Worm (Caenorhabditis elegans) whole organism, L1 larva: ENCODE results near the gene R74.2.
A peak's percentile ranks its signal among the peaks of the same experiment; 100 is the strongest.

ENCODE experiments used
- C04F5.9 ChIP-seq: sonication (generic microtip); optimal IDR thresholded peaks from 2 replicates; lab custom pipeline; 2016; ENCODE audit warnings: missing genetic modification characterization, missing compliant biosample characterization
- C16A3.4 ChIP-seq: fragments of 150-350 bp; optimal IDR thresholded peaks from 2 replicates; lab custom pipeline; 2014; ENCODE audit warnings: missing biosample characterization, missing genetic modification characterization
- C34B4.2 ChIP-seq: sonication (generic microtip); optimal IDR thresholded peaks from 2 replicates; lab custom pipeline; 2017; ENCODE audit warnings: mild to moderate bottlenecking, missing genetic modification characterization, missing compliant biosample characterization
- Y116A8C.19 ChIP-seq: sonication (generic microtip); optimal IDR thresholded peaks from 2 replicates; lab custom pipeline; 2016; ENCODE audit warnings: missing compliant biosample characterization, missing genetic modification characterization, borderline replicate concordance
- aha-1 ChIP-seq: fragments of 150-350 bp; optimal IDR thresholded peaks from 2 replicates; lab custom pipeline; 2014; ENCODE audit warnings: missing biosample characterization, missing genetic modification characterization
- aly-2 ChIP-seq: fragments of 150-350 bp; optimal IDR thresholded peaks from 2 replicates; lab custom pipeline; 2014; ENCODE audit warnings: missing biosample characterization, missing genetic modification characterization
- ama-1 ChIP-seq: fragments of 150-350 bp; optimal IDR thresholded peaks from 2 replicates; lab custom pipeline; 2014
- blmp-1 ChIP-seq: fragments of 150-350 bp; optimal IDR thresholded peaks from 2 replicates; lab custom pipeline; 2014; ENCODE audit warnings: missing biosample characterization, missing genetic modification characterization
- ceh-8 ChIP-seq: fragments of 200-800 bp; sonication (Bioruptor generic); optimal IDR thresholded peaks from 2 replicates; lab custom pipeline; 2018; ENCODE audit warnings: mild to moderate bottlenecking, missing genetic modification characterization, moderate library complexity, missing compliant biosample characterization
- dpl-1 ChIP-seq, 3 experiments: fragments of 150-350 bp in 2 of 3; sonication (generic microtip) in 1 of 3; optimal IDR thresholded peaks; 2 replicates each; lab custom pipeline; 2014 to 2017; ENCODE audit warnings: missing biosample characterization in 3 of 3, missing genetic modification characterization in 3 of 3, missing genetic modification reagents in 3 of 3
- efl-1 ChIP-seq, 4 experiments: fragments of 150-350 bp; optimal IDR thresholded peaks in 3 of 4; peaks in 1 of 4; 1 replicate in 1 of 4; 2 replicates in 3 of 4; lab custom pipeline; 2014; ENCODE audit warnings: missing biosample characterization in 2 of 4, missing genetic modification characterization in 2 of 4, missing genetic modification reagents in 2 of 4
- egl-13 ChIP-seq: sonication (generic microtip); optimal IDR thresholded peaks from 2 replicates; lab custom pipeline; 2016; ENCODE audit warnings: missing genotype, missing genetic modification reagents, missing genetic modification characterization, missing compliant biosample characterization
- elt-2 ChIP-seq: sonication (generic microtip); optimal IDR thresholded peaks from 2 replicates; lab custom pipeline; 2016; ENCODE audit warnings: missing genetic modification characterization, mild to moderate bottlenecking, inconsistent platforms, missing compliant biosample characterization, missing genetic modification reagents
- elt-3 ChIP-seq, 6 experiments: fragments of 150-350 bp in 1 of 6; sonication (generic microtip); optimal IDR thresholded peaks; 2 replicates each; lab custom pipeline; 2017 to 2018; ENCODE audit warnings: missing biosample characterization in 6 of 6, missing genetic modification characterization in 6 of 6, inconsistent platforms in 1 of 6
- ets-5 ChIP-seq: fragments of 200-800 bp; sonication (Bioruptor generic); IDR thresholded peaks from 2 replicates; pipeline ENCODE4 v1.3.6; 2022; ENCODE audit warnings: missing genetic modification characterization, missing compliant biosample characterization
- hlh-17 ChIP-seq: fragments of 200-800 bp; sonication (Bioruptor generic); optimal IDR thresholded peaks from 2 replicates; lab custom pipeline; 2018; ENCODE audit warnings: missing genetic modification characterization, mild to moderate bottlenecking, missing compliant biosample characterization, moderate library complexity, borderline replicate concordance
- lin-13 ChIP-seq: fragments of 150-350 bp; optimal IDR thresholded peaks from 2 replicates; lab custom pipeline; 2014; ENCODE audit warnings: missing biosample characterization, missing genetic modification reagents, missing genetic modification characterization
- lin-35 ChIP-seq, 2 experiments: fragments of 150-350 bp; optimal IDR thresholded peaks; 2 replicates each; lab custom pipeline; 2014; ENCODE audit warnings: missing biosample characterization in 2 of 2, missing genetic modification characterization in 2 of 2, missing genetic modification reagents in 2 of 2
- lir-3 ChIP-seq: sonication (generic microtip); optimal IDR thresholded peaks from 2 replicates; lab custom pipeline; 2016; ENCODE audit warnings: mild to moderate bottlenecking, missing genetic modification characterization, moderate library complexity, missing compliant biosample characterization; ENCODE audit not compliant: poor library complexity
- lsy-2 ChIP-seq, 2 experiments: fragments of 150-350 bp; optimal IDR thresholded peaks; 2 replicates each; lab custom pipeline; 2014; ENCODE audit warnings: missing biosample characterization in 2 of 2, missing genetic modification characterization in 2 of 2
- mab-9 ChIP-seq: fragments of 200-800 bp; sonication (Bioruptor generic); IDR thresholded peaks from 2 replicates; pipeline ENCODE4 v1.3.6; 2022; ENCODE audit warnings: missing genetic modification reagents, missing genetic modification characterization, missing compliant biosample characterization
- mdl-1 ChIP-seq, 2 experiments: fragments of 150-350 bp; optimal IDR thresholded peaks; 2 replicates each; lab custom pipeline; 2014 to 2017; ENCODE audit warnings: missing biosample characterization in 2 of 2, missing genetic modification characterization in 2 of 2, inconsistent platforms in 1 of 2
- nhr-20 ChIP-seq: sonication (generic microtip); optimal IDR thresholded peaks from 2 replicates; lab custom pipeline; 2016; ENCODE audit warnings: mild to moderate bottlenecking, missing genetic modification characterization, missing compliant biosample characterization
- nhr-71 ChIP-seq: sonication (generic microtip); optimal IDR thresholded peaks from 2 replicates; lab custom pipeline; 2016; ENCODE audit warnings: mild to moderate bottlenecking, missing genetic modification characterization, moderate library complexity, missing compliant biosample characterization
- nhr-77 ChIP-seq: fragments of 150-350 bp; optimal IDR thresholded peaks from 2 replicates; lab custom pipeline; 2014; ENCODE audit warnings: missing biosample characterization, missing genetic modification characterization
- nhr-85 ChIP-seq: sonication (generic microtip); peaks from one replicate; lab custom pipeline; 2016; ENCODE audit warnings: missing genetic modification characterization, inconsistent platforms, missing compliant biosample characterization
- nhr-90 ChIP-seq: sonication (generic microtip); optimal IDR thresholded peaks from 2 replicates; lab custom pipeline; 2016; ENCODE audit warnings: mild to moderate bottlenecking, missing genetic modification characterization, missing compliant biosample characterization; ENCODE audit not compliant: poor library complexity
- pag-3 ChIP-seq: sonication (generic microtip); optimal IDR thresholded peaks from 2 replicates; lab custom pipeline; 2017; ENCODE audit warnings: missing genetic modification characterization, mild to moderate bottlenecking, missing compliant biosample characterization, antibody characterized with exemption, borderline replicate concordance; ENCODE audit not compliant: insufficient read depth
- rnt-1 ChIP-seq: sonication (generic microtip); optimal IDR thresholded peaks from 2 replicates; lab custom pipeline; 2016; ENCODE audit warnings: mild to moderate bottlenecking, missing genetic modification characterization, moderate library complexity, missing compliant biosample characterization
- skn-1 ChIP-seq: fragments of 150-350 bp; optimal IDR thresholded peaks from 2 replicates; lab custom pipeline; 2014; ENCODE audit warnings: missing biosample characterization, missing genetic modification characterization
- sup-37 ChIP-seq: fragments of 200-800 bp; sonication (Bioruptor generic); optimal IDR thresholded peaks from 2 replicates; lab custom pipeline; 2018; ENCODE audit warnings: mild to moderate bottlenecking, missing genetic modification characterization, missing compliant biosample characterization
- vab-15 ChIP-seq: sonication (generic microtip); optimal IDR thresholded peaks from 2 replicates; lab custom pipeline; 2017; ENCODE audit warnings: missing genotype, mild to moderate bottlenecking, missing genetic modification characterization, missing compliant biosample characterization
- zag-1 ChIP-seq: fragments of 150-350 bp; optimal IDR thresholded peaks from 2 replicates; lab custom pipeline; 2014; ENCODE audit warnings: missing biosample characterization, missing genetic modification characterization

Gene R74.2

ce11 chrIII:4181338-4181737, 6.6 kb upstream of the R74.2 start, which contains the start of gene C16C10.1:
TSS of gene C16C10.1 (minus strand) at chrIII:4181438.
- TF ChIP-seq nhr-20 (tag; lab: Kevin White, UChicago), result no peak
- no peak for TF ChIP-seq mdl-1 (tag; optimal IDR thresholded peaks at IDR 0.05; lab: Kevin White, UChicago)
- TF ChIP-seq egl-13 (tag; lab: Kevin White, UChicago), result no peak
- TF ChIP-seq, all 84 proteins: peak for 0

DNA sequence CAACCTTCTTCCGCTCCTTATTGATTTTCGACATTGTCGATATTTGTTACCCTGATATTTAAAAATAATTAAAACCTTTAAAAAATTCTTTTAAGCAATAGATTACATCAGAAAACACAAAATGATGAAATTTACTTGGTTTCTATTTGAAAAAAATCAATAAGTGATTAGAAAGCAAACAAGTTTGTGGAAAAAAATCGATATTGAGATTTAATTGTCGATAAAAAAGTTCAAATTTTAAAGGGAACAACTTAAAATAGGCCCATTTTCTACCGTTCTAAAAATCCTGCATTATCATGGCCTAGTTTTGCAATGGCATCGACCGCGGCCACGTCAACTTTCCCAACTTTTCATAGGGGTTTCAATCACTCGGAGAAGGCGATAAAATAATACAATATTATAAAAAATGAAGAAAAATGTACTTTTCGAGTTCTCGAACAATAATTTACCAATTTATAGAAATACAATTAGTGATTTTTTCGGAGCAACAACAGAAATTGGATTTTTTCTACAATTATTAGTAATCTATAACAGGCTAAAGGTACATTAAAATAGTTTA, 1.1 kb upstream of the R74.2 start, which contains the start of gene lars-1:
Gene lars-1, minus strand, starts transcription at position 51 of the 559 bp plus-strand sequence.
- TF ChIP-seq pag-3, result peak; percentile 94
- TF ChIP-seq lsy-2 (tag; optimal IDR thresholded peaks at IDR 0.05; lab: Kevin White, UChicago), result peak in 1 of 2 experiments; percentile 29
- TF ChIP-seq zag-1 (tag; lab: Kevin White, UChicago), result no peak
- peak; percentile 15 for TF ChIP-seq rnt-1
- TF ChIP-seq efl-1 (optimal IDR thresholded peaks at IDR 0.05; lab: Kevin White, UChicago), result no peak
- TF ChIP-seq efl-1 (GFP tag; optimal IDR thresholded peaks at IDR 0.05 in 1 of 2; lab: Kevin White, UChicago), result peak in 1 of 2 experiments; percentile 81
- TF ChIP-seq lir-3 (tag; lab: Kevin White, UChicago), result peak; percentile 15
- peak in 1 of 3 experiments; percentile 10 for TF ChIP-seq dpl-1 (GFP tag; optimal IDR thresholded peaks at IDR 0.05; lab: Kevin White, UChicago)
- TF ChIP-seq blmp-1, result peak; percentile 32
- no peak for TF ChIP-seq elt-2 (tag; lab: Kevin White, UChicago)
- TF ChIP-seq hlh-17 (GFP tag; lab: Kevin White, UChicago), result no peak
- TF ChIP-seq lin-35 (GFP tag; optimal IDR thresholded peaks at IDR 0.05; lab: Kevin White, UChicago), result no peak
- no peak for TF ChIP-seq egl-13 (tag; lab: Kevin White, UChicago)

DNA sequence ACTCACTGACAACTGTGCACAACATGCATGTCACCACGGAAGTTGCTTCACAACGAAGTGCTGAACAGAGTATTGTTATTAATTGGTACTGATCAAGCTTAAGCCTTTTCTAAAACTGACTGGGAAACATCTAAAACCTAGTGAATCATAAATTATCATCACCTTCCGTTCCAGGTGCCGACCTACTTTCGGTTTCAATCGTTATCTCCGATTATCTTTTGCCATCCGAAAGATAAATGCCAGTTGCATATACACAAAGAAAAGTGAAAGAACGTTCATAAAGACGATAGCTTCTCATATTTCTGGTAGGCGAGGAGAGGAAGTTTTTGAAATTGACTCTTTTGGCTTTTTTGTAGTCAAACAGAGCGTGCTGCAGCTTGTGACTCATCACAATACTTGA, 1.6 kb downstream of the R74.2 start:
- TF ChIP-seq elt-3 (tag; optimal IDR thresholded peaks at IDR 0.05; lab: Kevin White, UChicago) (peak in 2 of 6 experiments; percentile 50 to 70), lin-13 (no peak), nhr-77 (tag; lab: Kevin White, UChicago) (no peak), blmp-1 (peak; percentile 98)
- TF ChIP-seq, all 84 proteins: peak for 2

DNA sequence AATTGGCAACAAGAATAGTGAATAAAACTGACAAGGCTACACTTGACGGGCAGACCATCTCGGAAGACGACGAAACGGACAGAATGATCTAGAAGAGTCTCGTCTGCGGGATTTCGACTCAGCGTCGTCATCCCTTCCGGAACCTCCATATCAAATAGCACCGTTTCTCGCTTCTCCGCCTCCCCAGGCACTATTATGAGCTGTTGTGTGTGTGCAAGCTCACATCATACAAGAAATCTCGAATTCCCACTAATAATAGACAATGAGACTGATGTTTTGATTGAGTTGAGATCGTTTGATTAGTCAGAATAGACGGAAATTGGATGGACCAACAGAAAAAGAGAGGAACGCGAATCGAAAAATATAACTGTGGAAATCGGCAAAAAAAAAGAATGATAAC, 2.3 kb downstream of the R74.2 start, which contains the start of gene spp-28:
Gene spp-28, minus strand, starts transcription at position 101 of the 400 bp plus-strand sequence.
- no peak for TF ChIP-seq C34B4.2
- TF ChIP-seq nhr-90, result no peak
- TF ChIP-seq ama-1 (lab: Kevin White, UChicago), result no peak
- TF ChIP-seq Y116A8C.19 (tag; lab: Kevin White, UChicago), result no peak
- no peak for TF ChIP-seq lin-35 (GFP tag; optimal IDR thresholded peaks at IDR 0.05; lab: Kevin White, UChicago)
- no peak for TF ChIP-seq C04F5.9 (tag; lab: Kevin White, UChicago)
- TF ChIP-seq sup-37 (GFP tag; lab: Kevin White, UChicago), result no peak
- no peak for TF ChIP-seq mab-9 (GFP tag; lab: Robert Waterston, UW)
- TF ChIP-seq aha-1 (tag; lab: Kevin White, UChicago), result no peak
- no peak for TF ChIP-seq aly-2
- no peak for TF ChIP-seq skn-1 (tag; lab: Kevin White, UChicago)
- TF ChIP-seq hlh-17 (GFP tag; lab: Kevin White, UChicago), result no peak
- TF ChIP-seq nhr-85 (tag; lab: Kevin White, UChicago), result no peak
- no peak for TF ChIP-seq vab-15 (tag; lab: Kevin White, UChicago)
- TF ChIP-seq C16A3.4, result no peak
- no peak for TF ChIP-seq nhr-71 (tag; lab: Kevin White, UChicago)
- no peak for TF ChIP-seq ets-5 (GFP tag; lab: Robert Waterston, UW)
- no peak for TF ChIP-seq ceh-8 (GFP tag; lab: Kevin White, UChicago)
